Fruit fly (Drosophila melanogaster) whole organism, embryonic: Measurements from ENCODE around the gene Lsm12a.

Experiments used
- Asciz ChIP-seq: fragments of 200-800 bp; sonication (Bioruptor generic); optimal IDR thresholded peaks from 2 replicates; lab custom pipeline; 2017; ENCODE audit warnings: missing biosample characterization, mild to moderate bottlenecking, missing genetic modification characterization, missing genetic modification reagents
- BEAF-32 ChIP-seq: fragments of 200-800 bp; sonication (Bioruptor generic); optimal IDR thresholded peaks from 3 replicates; lab custom pipeline; 2017; ENCODE audit warnings: missing biosample characterization, missing genetic modification characterization, mild to moderate bottlenecking, moderate library complexity, missing genetic modification reagents
- CG10321 ChIP-seq: fragments of 200-800 bp; sonication (Bioruptor generic); IDR thresholded peaks from 2 replicates; pipeline ENCODE4 v1.3.6; 2022; ENCODE audit warnings: missing biosample characterization, missing genetic modification characterization
- CG10366 ChIP-seq: fragments of 200-800 bp; sonication (Bioruptor generic); IDR thresholded peaks from 2 replicates; pipeline ENCODE4 v1.3.6; 2022; ENCODE audit warnings: missing biosample characterization, missing genetic modification characterization
- CG12299 ChIP-seq: fragments of 200-800 bp; sonication (Bioruptor generic); optimal IDR thresholded peaks from 2 replicates; lab custom pipeline; 2018; ENCODE audit warnings: missing biosample characterization, mild to moderate bottlenecking, missing genetic modification characterization
- CG16779 ChIP-seq: fragments of 200-800 bp; sonication (Bioruptor generic); IDR thresholded peaks from 2 replicates; pipeline ENCODE4 v1.3.6; 2022; ENCODE audit warnings: missing biosample characterization, missing genetic modification characterization
- CG17385 ChIP-seq: fragments of 200-800 bp; sonication (Bioruptor generic); optimal IDR thresholded peaks from 3 replicates; lab custom pipeline; 2018; ENCODE audit warnings: missing biosample characterization, mild to moderate bottlenecking, missing genetic modification characterization
- CG17568 ChIP-seq: fragments of 200-800 bp; sonication (Bioruptor generic); optimal IDR thresholded peaks from 2 replicates; lab custom pipeline; 2018; ENCODE audit warnings: missing biosample characterization, mild to moderate bottlenecking, missing genetic modification characterization, moderate library complexity
- CG4617 ChIP-seq: fragments of 200-800 bp; sonication (Bioruptor generic); optimal IDR thresholded peaks from 3 replicates; lab custom pipeline; 2016; ENCODE audit warnings: missing biosample characterization, missing genetic modification characterization, borderline replicate concordance
- CG7271 ChIP-seq: fragments of 200-800 bp; sonication (Bioruptor generic); optimal IDR thresholded peaks from 2 replicates; lab custom pipeline; 2018; ENCODE audit warnings: missing biosample characterization, mild to moderate bottlenecking, missing genetic modification characterization, moderate library complexity
- CG8359 ChIP-seq: fragments of 200-800 bp; sonication (Bioruptor generic); optimal IDR thresholded peaks from 2 replicates; lab custom pipeline; 2017; ENCODE audit warnings: missing biosample characterization, mild to moderate bottlenecking, missing genetic modification characterization, borderline replicate concordance
- CG9609 ChIP-seq: fragments of 200-800 bp; sonication (Bioruptor generic); optimal IDR thresholded peaks from 3 replicates; lab custom pipeline; 2016; ENCODE audit warnings: missing biosample characterization, missing genetic modification characterization
- CTCF ChIP-seq: fragments of 200-800 bp; sonication (Bioruptor generic); optimal IDR thresholded peaks from 2 replicates; lab custom pipeline; 2017; ENCODE audit warnings: missing biosample characterization, mild to moderate bottlenecking, missing genetic modification characterization, moderate library complexity
- Chrac-16 ChIP-seq: fragments of 200-800 bp; sonication (Bioruptor generic); optimal IDR thresholded peaks from 3 replicates; lab custom pipeline; 2016; ENCODE audit warnings: missing biosample characterization, missing genetic modification characterization
- Elba2 ChIP-seq: fragments of 200-800 bp; sonication (Bioruptor generic); optimal IDR thresholded peaks from 3 replicates; lab custom pipeline; 2016; ENCODE audit warnings: missing biosample characterization, missing genetic modification characterization
- Fer1 ChIP-seq: fragments of 200-800 bp; sonication (Bioruptor generic); optimal IDR thresholded peaks from 2 replicates; lab custom pipeline; 2017; ENCODE audit warnings: missing biosample characterization, mild to moderate bottlenecking, missing genetic modification characterization
- HHEX ChIP-seq: fragments of 200-800 bp; sonication (Bioruptor generic); optimal IDR thresholded peaks from 3 replicates; lab custom pipeline; 2017; ENCODE audit warnings: missing biosample characterization, mild to moderate bottlenecking, missing genetic modification characterization, missing genetic modification reagents
- Hr39 ChIP-seq: fragments of >200 bp; optimal IDR thresholded peaks from 2 replicates; lab custom pipeline; 2017
- Lim3 ChIP-seq: fragments of 200-800 bp; sonication (Bioruptor generic); IDR thresholded peaks from 2 replicates; pipeline ENCODE4 v1.3.6; 2022; ENCODE audit warnings: missing biosample characterization, missing genetic modification characterization
- Neu2 ChIP-seq: fragments of 200-800 bp; sonication (Bioruptor generic); optimal IDR thresholded peaks from 3 replicates; lab custom pipeline; 2016; ENCODE audit warnings: missing biosample characterization, missing genetic modification characterization, borderline replicate concordance
- Ptx1 ChIP-seq: fragments of 200-800 bp; sonication (Bioruptor generic); IDR thresholded peaks from 2 replicates; pipeline ENCODE4 v1.3.6; 2022; ENCODE audit warnings: missing biosample characterization, missing genetic modification characterization
- Ravus ChIP-seq: fragments of 200-800 bp; sonication (Bioruptor generic); IDR thresholded peaks from 2 replicates; pipeline ENCODE4 v1.3.6; 2022; ENCODE audit warnings: missing biosample characterization, missing genetic modification characterization
- Six4 ChIP-seq: fragments of 200-800 bp; sonication (Bioruptor generic); optimal IDR thresholded peaks from 2 replicates; lab custom pipeline; 2016; ENCODE audit warnings: missing biosample characterization, missing genetic modification characterization
- Sox102F ChIP-seq: fragments of 200-800 bp; sonication (Bioruptor generic); optimal IDR thresholded peaks from 2 replicates; lab custom pipeline; 2018; ENCODE audit warnings: missing biosample characterization, mild to moderate bottlenecking, missing genetic modification characterization, moderate library complexity
- aop ChIP-seq: fragments of 200-800 bp; sonication (Bioruptor generic); IDR thresholded peaks from 2 replicates; pipeline ENCODE4 v1.3.6; 2022; ENCODE audit warnings: missing biosample characterization, missing genetic modification characterization
- ap ChIP-seq: fragments of 200-800 bp; sonication (Bioruptor generic); IDR thresholded peaks from 2 replicates; pipeline ENCODE4 v1.3.6; 2022; ENCODE audit warnings: missing biosample characterization, missing genetic modification characterization
- ara ChIP-seq: fragments of 200-800 bp; sonication (Bioruptor generic); IDR thresholded peaks from 2 replicates; pipeline ENCODE4 v1.3.6; 2022; ENCODE audit warnings: missing biosample characterization, missing genetic modification characterization
- cato ChIP-seq: fragments of 200-800 bp; sonication (Bioruptor generic); optimal IDR thresholded peaks from 2 replicates; lab custom pipeline; 2016; ENCODE audit warnings: missing biosample characterization, missing genetic modification characterization, borderline replicate concordance
- chm ChIP-seq: fragments of 200-800 bp; sonication (Bioruptor generic); IDR thresholded peaks from 2 replicates; pipeline ENCODE4 v1.3.6; 2022; ENCODE audit warnings: missing biosample characterization, missing genetic modification characterization
- croc ChIP-seq: fragments of 200-800 bp; sonication (Bioruptor generic); conservative IDR thresholded peaks from 3 replicates; pipeline ENCODE4 v1.3.6; 2022; ENCODE audit warnings: missing biosample characterization, missing genetic modification characterization
- cwo ChIP-seq: fragments of 200-800 bp; sonication (Bioruptor generic); optimal IDR thresholded peaks from 3 replicates; lab custom pipeline; 2017; ENCODE audit warnings: missing biosample characterization, missing genetic modification characterization, mild to moderate bottlenecking, moderate library complexity, missing genetic modification reagents
- disco-r ChIP-seq: fragments of 200-800 bp; sonication (Bioruptor generic); optimal IDR thresholded peaks from 2 replicates; lab custom pipeline; 2016; ENCODE audit warnings: missing biosample characterization, missing genetic modification characterization
- dm ChIP-seq: fragments of 200-800 bp; sonication (Bioruptor generic); optimal IDR thresholded peaks from 3 replicates; lab custom pipeline; 2016; ENCODE audit warnings: missing biosample characterization, missing genetic modification characterization
- dysf ChIP-seq: fragments of 200-800 bp; sonication (Bioruptor generic); IDR thresholded peaks from 3 replicates; pipeline ENCODE4 v1.3.6; 2022; ENCODE audit warnings: missing biosample characterization, missing genetic modification characterization
- eve ChIP-seq, 2 experiments: fragments of >200 bp; optimal IDR thresholded peaks; 2 replicates each; lab custom pipeline; 2017; ENCODE audit warnings: missing biosample characterization in 2 of 2, missing genetic modification characterization in 2 of 2
- ham ChIP-seq: fragments of 200-800 bp; sonication (Bioruptor generic); IDR thresholded peaks from 2 replicates; pipeline ENCODE4 v1.3.6; 2022; ENCODE audit warnings: missing biosample characterization, missing genetic modification characterization
- hb ChIP-seq: fragments of 200-800 bp; sonication (Bioruptor generic); IDR thresholded peaks from 3 replicates; pipeline ENCODE4 v1.3.6; 2022; ENCODE audit warnings: missing biosample characterization, missing genetic modification characterization; ENCODE audit not compliant: partially characterized antibody
- peb ChIP-seq: fragments of 200-800 bp; sonication (Bioruptor generic); IDR thresholded peaks from 2 replicates; pipeline ENCODE4 v1.3.6; 2022; ENCODE audit warnings: missing biosample characterization, missing genetic modification characterization
- phol ChIP-seq: fragments of 200-800 bp; sonication (Bioruptor generic); optimal IDR thresholded peaks from 3 replicates; lab custom pipeline; 2018; ENCODE audit warnings: missing biosample characterization, mild to moderate bottlenecking, missing genetic modification characterization, moderate library complexity
- pzg ChIP-seq: fragments of 200-800 bp; sonication (Bioruptor generic); optimal IDR thresholded peaks from 3 replicates; lab custom pipeline; 2018; ENCODE audit warnings: missing biosample characterization, mild to moderate bottlenecking, missing genetic modification characterization, moderate library complexity
- rib ChIP-seq: fragments of 200-800 bp; sonication (Bioruptor generic); IDR thresholded peaks from 2 replicates; pipeline ENCODE4 v1.3.6; 2022; ENCODE audit warnings: missing biosample characterization, missing genetic modification characterization
- slp2 ChIP-seq: fragments of 200-800 bp; sonication (Bioruptor generic); optimal IDR thresholded peaks from 2 replicates; lab custom pipeline; 2016; ENCODE audit warnings: missing biosample characterization, missing genetic modification characterization
- sqz ChIP-seq: fragments of 200-800 bp; sonication (Bioruptor generic); optimal IDR thresholded peaks from 3 replicates; lab custom pipeline; 2018; ENCODE audit warnings: missing biosample characterization, mild to moderate bottlenecking, missing genetic modification characterization
- stc ChIP-seq: fragments of 200-800 bp; sonication (Bioruptor generic); IDR thresholded peaks from 2 replicates; pipeline ENCODE4 v1.3.6; 2022; ENCODE audit warnings: missing biosample characterization, missing genetic modification characterization
- tio ChIP-seq: fragments of 200-800 bp; sonication (Bioruptor generic); optimal IDR thresholded peaks from 2 replicates; lab custom pipeline; 2017; ENCODE audit warnings: missing biosample characterization, missing genetic modification characterization, inconsistent platforms
- toy ChIP-seq: fragments of 200-800 bp; sonication (Bioruptor generic); IDR thresholded peaks from 2 replicates; pipeline ENCODE4 v1.3.6; 2022; ENCODE audit warnings: missing biosample characterization, missing genetic modification characterization
- twi ChIP-seq: fragments of 200-800 bp; optimal IDR thresholded peaks from 2 replicates; lab custom pipeline; 2019; ENCODE audit warnings: missing biosample characterization, mild to moderate bottlenecking, missing genetic modification characterization, moderate library complexity
- vvl ChIP-seq: fragments of 200-800 bp; sonication (Bioruptor generic); IDR thresholded peaks from 2 replicates; pipeline ENCODE4 v1.3.6; 2022; ENCODE audit warnings: missing biosample characterization, missing genetic modification characterization
- wdn ChIP-seq: fragments of 200-800 bp; sonication (Bioruptor generic); IDR thresholded peaks from 2 replicates; pipeline ENCODE4 v1.3.6; 2022; ENCODE audit warnings: missing biosample characterization, missing genetic modification characterization
- yki ChIP-seq: fragments of >200 bp; optimal IDR thresholded peaks from 3 replicates; lab custom pipeline; 2018

Lsm12a gene

DNA sequence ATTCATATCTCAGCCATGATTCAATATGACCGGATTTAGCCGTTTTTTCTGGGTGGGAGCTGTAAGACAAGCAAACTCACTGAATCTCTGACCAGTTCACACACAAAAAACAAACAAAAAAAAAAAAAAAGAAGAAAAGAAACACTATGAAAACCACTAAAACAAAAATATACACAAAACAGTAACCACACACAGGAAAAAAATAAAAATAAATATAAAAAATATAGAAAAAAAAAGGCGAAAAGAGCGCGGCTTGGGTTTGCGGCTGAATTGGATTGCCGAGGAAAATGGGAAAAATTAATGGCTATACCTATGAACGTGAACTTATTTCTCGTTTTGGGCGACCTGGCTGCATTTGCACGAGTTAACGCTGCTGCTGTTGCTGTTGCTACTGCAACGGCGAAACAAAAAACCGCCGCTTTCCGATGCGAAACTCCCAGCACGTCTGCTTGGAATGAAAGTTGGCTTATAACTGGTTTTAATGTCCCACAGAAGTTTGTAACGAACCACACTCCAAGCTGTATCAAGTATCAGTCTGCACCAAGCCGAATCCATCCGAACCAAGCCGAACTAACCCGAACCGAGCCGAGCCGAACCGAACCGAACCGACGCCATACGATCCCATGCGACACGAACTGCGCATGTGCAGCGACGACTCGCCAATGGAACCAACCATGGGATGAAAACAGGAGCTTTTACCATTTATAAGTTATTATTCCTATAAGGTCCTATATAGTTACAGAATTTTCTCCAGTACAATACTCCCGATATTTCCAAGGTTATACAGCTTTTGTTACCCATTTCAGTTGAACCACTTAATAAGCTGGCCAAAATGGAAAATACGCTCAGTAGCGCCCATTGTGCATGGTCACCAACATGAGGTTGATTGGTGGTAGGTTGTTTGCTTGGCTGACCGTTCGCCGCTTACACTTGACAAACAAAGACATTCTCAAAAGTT, 14.7 kb upstream of the Lsm12a start, which contains the start of gene fw (continued):
- TF ChIP-seq yki (lab: Kevin White, UChicago) = no peak
- no peak for TF ChIP-seq CG9609 (GFP tag; lab: Kevin White, UChicago)
- TF ChIP-seq Asciz = no peak
- TF ChIP-seq rib (GFP tag; lab: Robert Waterston, UW) = peak; percentile 27; the same call in 1 of the 2 replicates
- no peak for TF ChIP-seq wdn
- no peak for TF ChIP-seq CG10321 (GFP tag; lab: Robert Waterston, UW)
- 0 out of 2 replicates have a peak, but pooled peaks have one; percentile 14 for TF ChIP-seq stc (GFP tag; lab: Robert Waterston, UW)
- peak; percentile 16 for TF ChIP-seq cwo
- no peak for TF ChIP-seq Chrac-16 (GFP tag; lab: Kevin White, UChicago)
- TF ChIP-seq Ptx1 = no peak
- no peak for TF ChIP-seq Neu2 (GFP tag; lab: Kevin White, UChicago)
- no peak for TF ChIP-seq tio (GFP tag; lab: Kevin White, UChicago)
- TF ChIP-seq eve (GFP tag; optimal IDR thresholded peaks at IDR 0.05; lab: Kevin White, UChicago) = peak in 1 of 2 experiments; percentile 34
- TF ChIP-seq CG17568 (GFP tag; lab: Kevin White, UChicago) = peak; percentile 32
- TF ChIP-seq CTCF = no peak
- TF ChIP-seq croc = no peak
- 0 out of 3 replicates have a peak, but pooled peaks have one; percentile 33 for TF ChIP-seq dysf (GFP tag; lab: Robert Waterston, UW)
- TF ChIP-seq Lim3 = no peak
- TF ChIP-seq ara (GFP tag; lab: Robert Waterston, UW) = peak; percentile 61; the same call in 1 of the 2 replicates
- TF ChIP-seq hb (GFP tag; lab: Robert Waterston, UW) = no peak
- no peak for TF ChIP-seq CG8359 (GFP tag; lab: Kevin White, UChicago)
- TF ChIP-seq Hr39 (lab: Kevin White, UChicago) = no peak
- TF ChIP-seq Six4 = no peak
- peak; percentile 14 for TF ChIP-seq Fer1 (GFP tag; lab: Kevin White, UChicago)
- TF ChIP-seq HHEX (GFP tag; lab: Kevin White, UChicago) = no peak
- no peak for TF ChIP-seq CG17385 (GFP tag; lab: Kevin White, UChicago)
- TF ChIP-seq CG16779 (GFP tag; lab: Robert Waterston, UW) = no peak
- TF ChIP-seq ham (GFP tag; lab: Robert Waterston, UW) = no peak
- no peak for TF ChIP-seq disco-r (GFP tag; lab: Kevin White, UChicago)
- TF ChIP-seq ap (GFP tag; lab: Robert Waterston, UW) = 0 out of 2 replicates have a peak, but pooled peaks have one; percentile 23
- no peak for TF ChIP-seq chm (GFP tag; lab: Robert Waterston, UW)
- TF ChIP-seq CG10366 (GFP tag; lab: Robert Waterston, UW) = peak; percentile 31; the same call in 1 of the 2 replicates
- TF ChIP-seq toy (GFP tag; lab: Robert Waterston, UW) = no peak
- no peak for TF ChIP-seq CG7271 (tag; lab: Kevin White, UChicago)
- TF ChIP-seq CG12299 (tag; lab: Kevin White, UChicago) = no peak
- no peak for TF ChIP-seq pzg (GFP tag; lab: Kevin White, UChicago)
- TF ChIP-seq dm = no peak
- peak; percentile 65; the same call in 1 of the 2 replicates for TF ChIP-seq vvl (GFP tag; lab: Robert Waterston, UW)
- no peak for TF ChIP-seq Ravus
- 0 out of 2 replicates have a peak, but pooled peaks have one; percentile 38 for TF ChIP-seq peb
- TF ChIP-seq Elba2 (GFP tag; lab: Kevin White, UChicago) = no peak
- TF ChIP-seq slp2 = peak; percentile 41
- TF ChIP-seq phol (tag; lab: Kevin White, UChicago) = no peak
- no peak for TF ChIP-seq aop (GFP tag; lab: Robert Waterston, UW)
- no peak for TF ChIP-seq sqz
- TF ChIP-seq cato (GFP tag; lab: Kevin White, UChicago) = no peak
- no peak for TF ChIP-seq CG4617 (GFP tag; lab: Kevin White, UChicago)
- peak; percentile 46 for TF ChIP-seq Sox102F (GFP tag; lab: Kevin White, UChicago)
- no peak for TF ChIP-seq twi
- TF ChIP-seq BEAF-32 (GFP tag; lab: Kevin White, UChicago) = no peak
